Worm (Caenorhabditis elegans) whole organism, L4 larva: ENCODE measurements around the gene T01H3.5.

Experiments
- F10B5.3 ChIP-seq: sonication (generic microtip); optimal IDR thresholded peaks from 2 replicates; lab custom pipeline; 2016; ENCODE audit warnings: mild to moderate bottlenecking, missing genetic modification characterization, missing compliant biosample characterization
- F44E2.7 ChIP-seq: fragments of 200-800 bp; sonication (Bioruptor generic); IDR thresholded peaks from 2 replicates; pipeline ENCODE4 v2.1.2; 2022; ENCODE audit warnings: missing genetic modification characterization, missing compliant biosample characterization
- R02D3.7 ChIP-seq: fragments of 150-350 bp; sonication (generic microtip); optimal IDR thresholded peaks from 3 replicates; lab custom pipeline; 2014; ENCODE audit warnings: missing biosample characterization, missing genetic modification characterization
- daf-12 ChIP-seq: fragments of 150-350 bp; optimal IDR thresholded peaks from 2 replicates; lab custom pipeline; 2014; ENCODE audit warnings: missing biosample characterization, missing genetic modification reagents, missing genetic modification characterization
- dmd-8 ChIP-seq: fragments of 200-800 bp; sonication (Bioruptor generic); IDR thresholded peaks from 2 replicates; pipeline ENCODE4 v1.3.6; 2022; ENCODE audit warnings: missing genetic modification characterization, missing compliant biosample characterization
- duxl-1 ChIP-seq: sonication (generic microtip); optimal IDR thresholded peaks from 2 replicates; lab custom pipeline; 2016; ENCODE audit warnings: mild to moderate bottlenecking, missing genetic modification characterization, moderate library complexity, missing compliant biosample characterization; ENCODE audit not compliant: poor library complexity
- gei-8 ChIP-seq: fragments of 200-800 bp; sonication (Bioruptor generic); optimal IDR thresholded peaks from 2 replicates; lab custom pipeline; 2018; ENCODE audit warnings: mild to moderate bottlenecking, missing genetic modification characterization, missing compliant biosample characterization
- madf-5 ChIP-seq, 2 experiments: fragments of 200-800 bp; sonication (Bioruptor generic); IDR thresholded peaks; 2 replicates each; pipeline ENCODE4 v1.3.6; 2022; ENCODE audit warnings: missing compliant biosample characterization in 2 of 2, missing genetic modification characterization in 2 of 2
- nhr-111 ChIP-seq: fragments of 200-800 bp; sonication (Bioruptor generic); optimal IDR thresholded peaks from 2 replicates; lab custom pipeline; 2018; ENCODE audit warnings: mild to moderate bottlenecking, missing genetic modification characterization, missing compliant biosample characterization
- nhr-41 ChIP-seq: fragments of 200-800 bp; sonication (Bioruptor generic); IDR thresholded peaks from 2 replicates; pipeline ENCODE4 v1.3.6; 2022; ENCODE audit warnings: missing genetic modification reagents, missing genetic modification characterization, missing compliant biosample characterization
- nhr-42 ChIP-seq: fragments of 200-800 bp; sonication (Bioruptor generic); IDR thresholded peaks from 2 replicates; pipeline ENCODE4 v1.3.6; 2022; ENCODE audit warnings: missing genetic modification characterization, missing compliant biosample characterization
- zfp-3 ChIP-seq: fragments of 200-800 bp; sonication (Bioruptor generic); conservative IDR thresholded peaks from 2 replicates; pipeline ENCODE4 v1.3.6; 2022; ENCODE audit warnings: missing genetic modification reagents, missing genetic modification characterization, missing compliant biosample characterization

Gene T01H3.5

ce11 chrII:7928600-7928999 lies 49.2 kb downstream of the T01H3.5 start, which contains the start of gene spv-1:
spv-1 (minus strand) TSS chrII:7928700.
- TF ChIP-seq R02D3.7 (tag; lab: Kevin White, UChicago) (no peak), madf-5 (GFP tag; IDR thresholded peaks at IDR 0.05; lab: Robert Waterston, UW) (no peak), F10B5.3 (tag; lab: Kevin White, UChicago) (no peak), nhr-42 (GFP tag; lab: Robert Waterston, UW) (no peak), zfp-3 (no peak), dmd-8 (GFP tag; lab: Robert Waterston, UW) (no peak), gei-8 (GFP tag; lab: Kevin White, UChicago) (no peak), F44E2.7 (GFP tag; lab: Robert Waterston, UW) (no peak), nhr-41 (GFP tag; lab: Robert Waterston, UW) (no peak), daf-12 (tag; lab: Kevin White, UChicago) (no peak), duxl-1 (no peak), nhr-111 (no peak)
- TF ChIP-seq, all 104 proteins: peak for 0
